Fruit fly (Drosophila melanogaster) whole organism, embryonic: ENCODE measurements around the gene Antp.
A peak's percentile ranks its signal among the peaks of the same experiment; 100 is the strongest.

Source experiments
- ATbp ChIP-seq: fragments of 200-800 bp; sonication (Bioruptor generic); optimal IDR thresholded peaks from 2 replicates; lab custom pipeline; 2017; ENCODE audit warnings: missing biosample characterization, mild to moderate bottlenecking, missing genetic modification characterization, missing genetic modification reagents
- Abd-B ChIP-seq: fragments of 200-800 bp; sonication (Bioruptor generic); optimal IDR thresholded peaks from 2 replicates; lab custom pipeline; 2018; ENCODE audit warnings: missing biosample characterization, mild to moderate bottlenecking, missing genetic modification characterization, moderate library complexity
- Atf6 ChIP-seq: fragments of 200-800 bp; sonication (Bioruptor generic); IDR thresholded peaks from 2 replicates; pipeline ENCODE4 v1.3.6; 2022; ENCODE audit warnings: missing biosample characterization, missing genetic modification characterization
- CG10979 ChIP-seq: fragments of 200-800 bp; sonication (Bioruptor generic); optimal IDR thresholded peaks from 2 replicates; lab custom pipeline; 2018; ENCODE audit warnings: missing biosample characterization, mild to moderate bottlenecking, missing genetic modification characterization, moderate library complexity
- CG12071 ChIP-seq: fragments of 200-800 bp; sonication (Bioruptor generic); optimal IDR thresholded peaks from 3 replicates; lab custom pipeline; 2018; ENCODE audit warnings: missing biosample characterization, mild to moderate bottlenecking, missing genetic modification characterization
- CG13424 ChIP-seq: fragments of 200-800 bp; sonication (Bioruptor generic); optimal IDR thresholded peaks from 2 replicates; lab custom pipeline; 2019; ENCODE audit warnings: missing biosample characterization, mild to moderate bottlenecking, missing genetic modification characterization, moderate library complexity
- CG13624 ChIP-seq: fragments of 200-800 bp; sonication (Bioruptor generic); optimal IDR thresholded peaks from 2 replicates; lab custom pipeline; 2016; ENCODE audit warnings: missing biosample characterization, missing genetic modification characterization
- CG17361 ChIP-seq: fragments of 200-800 bp; sonication (Bioruptor generic); IDR thresholded peaks from 3 replicates; pipeline ENCODE4 v1.3.6; 2022; ENCODE audit warnings: missing biosample characterization, missing genetic modification characterization
- CG18262 ChIP-seq: fragments of 200-800 bp; optimal IDR thresholded peaks from 3 replicates; lab custom pipeline; 2019; ENCODE audit warnings: missing biosample characterization, mild to moderate bottlenecking, missing genetic modification characterization, moderate library complexity
- CG18599 ChIP-seq: fragments of 200-800 bp; sonication (Bioruptor generic); optimal IDR thresholded peaks from 3 replicates; lab custom pipeline; 2017; ENCODE audit warnings: missing biosample characterization, missing genetic modification characterization, mild to moderate bottlenecking, moderate library complexity, missing genetic modification reagents
- CG3407 ChIP-seq: fragments of 200-800 bp; sonication (Bioruptor generic); optimal IDR thresholded peaks from 2 replicates; lab custom pipeline; 2018; ENCODE audit warnings: missing biosample characterization, mild to moderate bottlenecking, missing genetic modification characterization
- CG4424 ChIP-seq: fragments of 200-800 bp; sonication (Bioruptor generic); optimal IDR thresholded peaks from 3 replicates; lab custom pipeline; 2016; ENCODE audit warnings: missing biosample characterization, missing genetic modification characterization
- CG7839 ChIP-seq: fragments of 200-800 bp; sonication (Bioruptor generic); optimal IDR thresholded peaks from 3 replicates; lab custom pipeline; 2018; ENCODE audit warnings: missing biosample characterization, mild to moderate bottlenecking, missing genetic modification characterization, moderate library complexity
- CTCF ChIP-seq: fragments of 200-800 bp; sonication (Bioruptor generic); optimal IDR thresholded peaks from 2 replicates; lab custom pipeline; 2017; ENCODE audit warnings: missing biosample characterization, mild to moderate bottlenecking, missing genetic modification characterization, moderate library complexity
- Drgx ChIP-seq: fragments of 200-800 bp; sonication (Bioruptor generic); IDR thresholded peaks from 2 replicates; pipeline ENCODE4 v1.3.6; 2022; ENCODE audit warnings: missing biosample characterization, missing genetic modification characterization
- Neu2 ChIP-seq: fragments of 200-800 bp; sonication (Bioruptor generic); optimal IDR thresholded peaks from 3 replicates; lab custom pipeline; 2016; ENCODE audit warnings: missing biosample characterization, missing genetic modification characterization, borderline replicate concordance
- Oaz ChIP-seq: fragments of 200-800 bp; sonication (Bioruptor generic); IDR thresholded peaks from 2 replicates; pipeline ENCODE4 v1.3.6; 2022; ENCODE audit warnings: missing biosample characterization, missing genetic modification characterization
- Oli ChIP-seq: fragments of 200-800 bp; sonication (Bioruptor generic); optimal IDR thresholded peaks from 2 replicates; lab custom pipeline; 2018; ENCODE audit warnings: missing biosample characterization, mild to moderate bottlenecking, missing genetic modification characterization, moderate library complexity
- Pdp1 ChIP-seq, 2 experiments: fragments of 200-800 bp; sonication (Bioruptor generic); optimal IDR thresholded peaks; 3 replicates each; lab custom pipeline; 2016; ENCODE audit warnings: missing biosample characterization in 2 of 2, missing genetic modification characterization in 2 of 2, mild to moderate bottlenecking in 1 of 2, moderate library complexity in 1 of 2
- Rx ChIP-seq: fragments of 200-800 bp; sonication (Bioruptor generic); IDR thresholded peaks from 2 replicates; pipeline ENCODE4 v1.3.6; 2022; ENCODE audit warnings: missing biosample characterization, missing genetic modification characterization
- Scr ChIP-seq: fragments of 200-800 bp; sonication (Bioruptor generic); IDR thresholded peaks from 2 replicates; pipeline ENCODE4 v1.3.6; 2022; ENCODE audit warnings: missing biosample characterization, missing genetic modification characterization; ENCODE audit not compliant: partially characterized antibody
- Vsx1 ChIP-seq: fragments of 200-800 bp; sonication (Bioruptor generic); optimal IDR thresholded peaks from 2 replicates; lab custom pipeline; 2017; ENCODE audit warnings: missing biosample characterization, mild to moderate bottlenecking, missing genetic modification characterization, missing genetic modification reagents
- Xrp1 ChIP-seq: fragments of 200-800 bp; sonication (Bioruptor generic); IDR thresholded peaks from 2 replicates; pipeline ENCODE4 v1.3.6; 2022; ENCODE audit warnings: missing biosample characterization, missing genetic modification characterization
- bab2 ChIP-seq: fragments of 200-800 bp; sonication (Bioruptor generic); optimal IDR thresholded peaks from 2 replicates; lab custom pipeline; 2016; ENCODE audit warnings: missing biosample characterization, missing genetic modification characterization
- bsh ChIP-seq, 2 experiments: fragments of 200-800 bp; sonication (Bioruptor generic); optimal IDR thresholded peaks; 2 replicates each; lab custom pipeline; 2017 to 2018; ENCODE audit warnings: mild to moderate bottlenecking in 2 of 2, missing biosample characterization in 2 of 2, missing genetic modification characterization in 2 of 2, moderate library complexity in 1 of 2
- cg ChIP-seq: fragments of 200-800 bp; sonication (Bioruptor generic); optimal IDR thresholded peaks from 3 replicates; lab custom pipeline; 2019; ENCODE audit warnings: missing biosample characterization, mild to moderate bottlenecking, missing genetic modification characterization, moderate library complexity
- corto ChIP-seq: fragments of 200-800 bp; sonication (Bioruptor generic); optimal IDR thresholded peaks from 2 replicates; lab custom pipeline; 2016; ENCODE audit warnings: missing biosample characterization, mild to moderate bottlenecking, missing genetic modification characterization, moderate library complexity
- cwo ChIP-seq: fragments of 200-800 bp; sonication (Bioruptor generic); optimal IDR thresholded peaks from 3 replicates; lab custom pipeline; 2017; ENCODE audit warnings: missing biosample characterization, missing genetic modification characterization, mild to moderate bottlenecking, moderate library complexity, missing genetic modification reagents
- dmrt11E ChIP-seq: fragments of 200-800 bp; sonication (Bioruptor generic); optimal IDR thresholded peaks from 3 replicates; lab custom pipeline; 2018; ENCODE audit warnings: missing biosample characterization, mild to moderate bottlenecking, missing genetic modification characterization, moderate library complexity
- dmrt99B ChIP-seq: fragments of 200-800 bp; sonication (Bioruptor generic); optimal IDR thresholded peaks from 2 replicates; lab custom pipeline; 2018; ENCODE audit warnings: missing biosample characterization, mild to moderate bottlenecking, missing genetic modification characterization, moderate library complexity
- eve ChIP-seq, 2 experiments: fragments of >200 bp; optimal IDR thresholded peaks; 2 replicates each; lab custom pipeline; 2017; ENCODE audit warnings: missing biosample characterization in 2 of 2, missing genetic modification characterization in 2 of 2
- fd64A ChIP-seq: fragments of 200-800 bp; sonication (Bioruptor generic); optimal IDR thresholded peaks from 3 replicates; lab custom pipeline; 2018; ENCODE audit warnings: missing biosample characterization, mild to moderate bottlenecking, missing genetic modification characterization
- h ChIP-seq: fragments of >200 bp; optimal IDR thresholded peaks from 2 replicates; lab custom pipeline; 2017
- ind ChIP-seq: fragments of 200-800 bp; sonication (Bioruptor generic); optimal IDR thresholded peaks from 3 replicates; lab custom pipeline; 2016; ENCODE audit warnings: missing biosample characterization, missing genetic modification characterization
- kay ChIP-seq: fragments of 200-800 bp; sonication (Bioruptor generic); optimal IDR thresholded peaks from 2 replicates; lab custom pipeline; 2016; ENCODE audit warnings: missing biosample characterization, missing genetic modification characterization
- lbe ChIP-seq: fragments of 200-800 bp; sonication (Bioruptor generic); optimal IDR thresholded peaks from 2 replicates; lab custom pipeline; 2016; ENCODE audit warnings: missing biosample characterization, mild to moderate bottlenecking, missing genetic modification characterization
- lmd ChIP-seq: fragments of 200-800 bp; sonication (Bioruptor generic); IDR thresholded peaks from 2 replicates; pipeline ENCODE4 v1.3.6; 2022; ENCODE audit warnings: missing biosample characterization, missing genetic modification characterization
- lola ChIP-seq, 3 experiments: fragments of >200 bp in 2 of 3; fragments of 200-800 bp in 1 of 3; sonication (Bioruptor generic) in 1 of 3; optimal IDR thresholded peaks; 2 replicates each; lab custom pipeline; 2017 to 2019; ENCODE audit warnings: missing biosample characterization in 3 of 3, missing genetic modification characterization in 3 of 3, mild to moderate bottlenecking in 1 of 3, moderate library complexity in 1 of 3
- lov ChIP-seq, 2 experiments: fragments of 200-800 bp in 1 of 2; fragments of >200 bp in 1 of 2; sonication (Bioruptor generic) in 1 of 2; IDR thresholded peaks in 1 of 2; optimal IDR thresholded peaks in 1 of 2; 2 replicates in 1 of 2; 3 replicates in 1 of 2; pipeline versions ENCODE4 v1.3.6 to Lab custom; 2017 to 2022; ENCODE audit warnings: missing biosample characterization in 1 of 2, missing genetic modification characterization in 1 of 2
- nerfin-1 ChIP-seq: fragments of 200-800 bp; sonication (Bioruptor generic); optimal IDR thresholded peaks from 3 replicates; lab custom pipeline; 2019; ENCODE audit warnings: missing biosample characterization, mild to moderate bottlenecking, missing genetic modification characterization, moderate library complexity
- nerfin-2 ChIP-seq: fragments of 200-800 bp; sonication (Bioruptor generic); IDR thresholded peaks from 2 replicates; pipeline ENCODE4 v1.3.6; 2022; ENCODE audit warnings: missing biosample characterization, missing genetic modification characterization; ENCODE audit not compliant: partially characterized antibody
- otp ChIP-seq: fragments of 200-800 bp; sonication (Bioruptor generic); IDR thresholded peaks from 3 replicates; pipeline ENCODE4, ENCODE4 v1.3.6; 2022; ENCODE audit warnings: missing biosample characterization, missing genetic modification characterization
- phol ChIP-seq: fragments of 200-800 bp; sonication (Bioruptor generic); optimal IDR thresholded peaks from 3 replicates; lab custom pipeline; 2018; ENCODE audit warnings: missing biosample characterization, mild to moderate bottlenecking, missing genetic modification characterization, moderate library complexity
- sens ChIP-seq: fragments of 200-800 bp; sonication (Bioruptor generic); peaks from one replicate; lab custom pipeline; 2016; ENCODE audit warnings: missing biosample characterization, missing genetic modification characterization
- sima ChIP-seq: fragments of 200-800 bp; sonication (Bioruptor generic); optimal IDR thresholded peaks from 2 replicates; lab custom pipeline; 2016; ENCODE audit warnings: missing biosample characterization, missing genetic modification characterization
- sisA ChIP-seq: fragments of 200-800 bp; sonication (Bioruptor generic); IDR thresholded peaks from 2 replicates; pipeline ENCODE4 v1.3.6; 2022; ENCODE audit warnings: missing biosample characterization, missing genetic modification characterization
- sqz ChIP-seq: fragments of 200-800 bp; sonication (Bioruptor generic); optimal IDR thresholded peaks from 3 replicates; lab custom pipeline; 2018; ENCODE audit warnings: missing biosample characterization, mild to moderate bottlenecking, missing genetic modification characterization
- usp ChIP-seq: fragments of >200 bp; optimal IDR thresholded peaks from 2 replicates; lab custom pipeline; 2017; ENCODE audit warnings: missing biosample characterization, missing genetic modification characterization

Antp gene

DNA sequence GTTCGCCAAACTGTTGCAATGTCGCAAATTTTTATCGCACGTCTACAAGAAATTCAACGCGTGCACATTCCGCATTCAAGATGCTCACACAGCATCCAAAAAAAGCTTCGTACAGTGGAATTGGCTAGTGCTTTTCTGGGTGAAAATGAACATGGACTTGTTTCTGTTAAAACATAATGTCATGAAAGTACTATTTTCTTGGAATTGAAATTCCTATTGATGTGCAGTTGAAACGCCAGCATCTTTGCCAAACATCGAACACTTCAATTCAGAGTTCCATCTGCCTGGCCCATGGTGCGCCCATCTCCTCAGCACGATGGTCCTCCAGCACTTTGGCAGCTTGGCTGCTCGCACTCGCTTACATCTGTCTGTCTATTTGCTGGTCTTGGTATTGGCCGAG lies 47.9 kb downstream of the Antp start (continued):
- TF ChIP-seq Drgx (GFP tag; lab: Robert Waterston, UW) (peak; percentile 76), nerfin-2 (GFP tag; lab: Robert Waterston, UW) (no peak), cg (GFP tag; lab: Kevin White, UChicago) (no peak), Oaz (GFP tag; lab: Robert Waterston, UW) (no peak), fd64A (GFP tag; lab: Kevin White, UChicago) (no peak), sens (peak; percentile 67), sqz (no peak), lbe (GFP tag; lab: Kevin White, UChicago) (peak; percentile 61), lov (optimal IDR thresholded peaks at IDR 0.05; lab: Kevin White, UChicago) (no peak), lov (GFP tag; IDR thresholded peaks at IDR 0.05; lab: Robert Waterston, UW) (no peak), sisA (GFP tag; lab: Robert Waterston, UW) (0 out of 2 replicates have a peak, but pooled peaks have one; percentile 6), lmd (GFP tag; lab: Robert Waterston, UW) (0 out of 2 replicates have a peak, but pooled peaks have one; percentile 9), CTCF (GFP tag; lab: Kevin White, UChicago) (no peak)

DNA sequence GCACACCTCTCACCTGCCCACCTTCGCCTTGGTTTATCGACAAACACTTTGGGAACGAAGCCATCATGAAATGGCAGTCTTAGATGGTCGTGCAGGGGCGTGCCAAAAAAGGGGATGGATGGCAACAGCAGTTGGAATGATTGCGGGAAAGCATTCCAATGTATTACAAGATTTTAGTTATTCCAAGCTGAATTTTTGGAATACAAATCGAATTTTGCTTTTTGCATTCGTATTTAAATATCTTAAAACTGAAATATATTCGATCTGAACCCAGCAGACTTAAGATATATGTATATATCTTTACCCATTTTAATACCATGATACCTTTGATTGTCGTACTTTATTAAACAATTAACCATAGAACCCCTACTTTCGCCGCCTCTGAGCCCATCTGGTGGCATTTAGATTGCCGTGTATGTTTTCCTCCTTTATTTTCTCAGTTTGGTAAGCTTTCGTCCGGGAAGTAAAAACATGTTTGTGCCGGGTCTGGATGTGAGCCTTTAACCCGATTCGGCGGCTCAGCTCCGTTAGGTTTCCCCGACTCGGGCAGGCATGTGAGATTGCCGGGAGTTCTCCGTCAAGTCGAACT lies 48.8 kb downstream of the Antp start:
- no peak for TF ChIP-seq Xrp1 (GFP tag; lab: Robert Waterston, UW)
- peak; percentile 28 for TF ChIP-seq CG4424
- TF ChIP-seq sima, result no peak
- peak; percentile 22 for TF ChIP-seq dmrt99B (tag; lab: Kevin White, UChicago)
- TF ChIP-seq eve (GFP tag; optimal IDR thresholded peaks at IDR 0.05; lab: Kevin White, UChicago), result no peak
- peak; percentile 11 for TF ChIP-seq corto (GFP tag; lab: Kevin White, UChicago)
- TF ChIP-seq CG13424 (tag; lab: Kevin White, UChicago), result peak; percentile 14
- no peak for TF ChIP-seq usp (GFP tag; lab: Kevin White, UChicago)
- TF ChIP-seq ind (GFP tag; lab: Kevin White, UChicago), result no peak
- no peak for TF ChIP-seq Pdp1 (GFP tag; optimal IDR thresholded peaks at IDR 0.05; lab: Kevin White, UChicago)
- no peak for TF ChIP-seq otp (GFP tag; lab: Robert Waterston, UW)
- TF ChIP-seq CG3407 (GFP tag; lab: Kevin White, UChicago), result no peak
- TF ChIP-seq bab2, result no peak
- TF ChIP-seq Oli, result peak; percentile 33
- TF ChIP-seq lola (GFP tag; optimal IDR thresholded peaks at IDR 0.05; lab: Kevin White, UChicago), result peak in 1 of 3 experiments; percentile 36
- TF ChIP-seq h (lab: Kevin White, UChicago), result no peak
- no peak for TF ChIP-seq ATbp (GFP tag; lab: Kevin White, UChicago)
- no peak for TF ChIP-seq CG12071
- TF ChIP-seq Abd-B, result peak; percentile 5
- TF ChIP-seq Neu2 (GFP tag; lab: Kevin White, UChicago), result no peak
- peak; percentile 8 for TF ChIP-seq lbe (GFP tag; lab: Kevin White, UChicago)
- peak; percentile 30 for TF ChIP-seq CG10979 (tag; lab: Kevin White, UChicago)
- no peak for TF ChIP-seq Vsx1 (GFP tag; lab: Kevin White, UChicago)
- peak; percentile 18 to 55 for TF ChIP-seq bsh (GFP tag; optimal IDR thresholded peaks at IDR 0.05; lab: Kevin White, UChicago)
- TF ChIP-seq phol (tag; lab: Kevin White, UChicago), result peak; percentile 28
- no peak for TF ChIP-seq Rx
- no peak for TF ChIP-seq cwo (GFP tag; lab: Kevin White, UChicago)
- TF ChIP-seq dmrt11E (tag; lab: Kevin White, UChicago), result peak; percentile 28
- TF ChIP-seq nerfin-1, result peak; percentile 2
- no peak for TF ChIP-seq Atf6
- TF ChIP-seq sens, result peak; percentile 57
- no peak for TF ChIP-seq kay (GFP tag; lab: Kevin White, UChicago)
- peak; percentile 4 for TF ChIP-seq CG18599 (GFP tag; lab: Kevin White, UChicago)
- TF ChIP-seq CG17361 (GFP tag; lab: Robert Waterston, UW), result peak; percentile 35; the same call in 1 of the 3 replicates
- no peak for TF ChIP-seq Scr (GFP tag; lab: Robert Waterston, UW)
- peak; percentile 33 for TF ChIP-seq CG18262 (tag; lab: Kevin White, UChicago)
- TF ChIP-seq CG7839, result peak; percentile 6
- TF ChIP-seq CG13624 (GFP tag; lab: Kevin White, UChicago), result no peak
